Worm (Caenorhabditis elegans) whole organism, late embryonic: ENCODE data around the gene C35D10.10.

Experiments used
- che-1 ChIP-seq: sonication (generic microtip); optimal IDR thresholded peaks from 2 replicates; lab custom pipeline; 2016; ENCODE audit warnings: mild to moderate bottlenecking, missing genetic modification characterization, missing compliant biosample characterization
- elt-2 ChIP-seq: sonication (generic microtip); optimal IDR thresholded peaks from 2 replicates; lab custom pipeline; 2016; ENCODE audit warnings: missing genetic modification reagents, missing genetic modification characterization, missing compliant biosample characterization
- hlh-30 ChIP-seq: sonication (generic microtip); optimal IDR thresholded peaks from 2 replicates; lab custom pipeline; 2017; ENCODE audit warnings: antibody characterized with exemption, missing genetic modification characterization, missing compliant biosample characterization; ENCODE audit not compliant: insufficient read depth
- lin-11 ChIP-seq: fragments of 200-800 bp; sonication (Bioruptor generic); optimal IDR thresholded peaks from 2 replicates; lab custom pipeline; 2018; ENCODE audit warnings: mild to moderate bottlenecking, missing genetic modification characterization, missing compliant biosample characterization
- nhr-232 ChIP-seq: sonication (generic microtip); optimal IDR thresholded peaks from 2 replicates; lab custom pipeline; 2016; ENCODE audit warnings: missing genetic modification characterization, missing compliant biosample characterization
- pha-2 ChIP-seq: sonication (generic microtip); optimal IDR thresholded peaks from 2 replicates; lab custom pipeline; 2017; ENCODE audit warnings: mild to moderate bottlenecking, missing genetic modification characterization, missing compliant biosample characterization
- ref-2 ChIP-seq: sonication (generic microtip); optimal IDR thresholded peaks from 2 replicates; lab custom pipeline; 2016; ENCODE audit warnings: missing genetic modification characterization, missing compliant biosample characterization
- rnt-1 ChIP-seq: sonication (generic microtip); optimal IDR thresholded peaks from 2 replicates; lab custom pipeline; 2016; ENCODE audit warnings: missing genetic modification characterization, missing compliant biosample characterization

DNA sequence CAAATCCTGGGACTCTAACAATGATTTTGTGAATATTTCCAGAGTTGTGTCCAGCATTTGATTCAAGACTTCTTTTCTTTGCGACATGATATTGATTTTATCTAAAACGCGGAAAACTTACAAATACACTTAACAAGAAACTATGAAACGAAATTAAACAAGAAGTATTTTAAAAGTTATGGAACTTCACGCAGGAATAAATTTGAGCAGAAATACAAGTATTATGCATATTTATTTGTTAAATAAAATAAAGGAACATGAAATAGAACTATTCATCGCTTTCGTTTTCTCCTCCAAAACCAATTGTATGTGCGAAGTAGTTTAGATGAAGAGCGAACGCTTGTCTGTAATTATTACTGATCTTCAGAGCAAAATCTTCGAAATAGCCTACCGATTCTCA lies 42.2 kb upstream of the C35D10.10 start, which contains the start of gene kbp-2:
- TF ChIP-seq pha-2 (tag; lab: Kevin White, UChicago): no peak
- TF ChIP-seq nhr-232 (tag; lab: Kevin White, UChicago): no peak
- no peak for TF ChIP-seq hlh-30 (tag; lab: Kevin White, UChicago)
- no peak for TF ChIP-seq lin-11
- TF ChIP-seq ref-2 (tag; lab: Kevin White, UChicago): no peak
- TF ChIP-seq elt-2: no peak
- TF ChIP-seq rnt-1 (tag; lab: Kevin White, UChicago): no peak
- no peak for TF ChIP-seq che-1 (tag; lab: Kevin White, UChicago)
